Fruit fly (Drosophila melanogaster) Kc167 (cell line): ENCODE measurements around the gene me31B.

ENCODE experiments used
- Myc ChIP-seq: fragments of >200 bp; optimal IDR thresholded peaks from 2 replicates; lab custom pipeline; 2017; ENCODE audit warnings: missing external identifiers
- Sin3A ChIP-seq: fragments of >200 bp; optimal IDR thresholded peaks from 2 replicates; lab custom pipeline; 2018; ENCODE audit warnings: missing external identifiers
- h ChIP-seq: fragments of >200 bp; optimal IDR thresholded peaks from 3 replicates; lab custom pipeline; 2018; ENCODE audit warnings: missing external identifiers
- insv ChIP-seq: fragments of >200 bp; optimal IDR thresholded peaks from 3 replicates; lab custom pipeline; 2018; ENCODE audit warnings: missing external identifiers
- psq ChIP-seq: fragments of >200 bp; optimal IDR thresholded peaks from 2 replicates; lab custom pipeline; 2017; ENCODE audit warnings: missing external identifiers

- TF ChIP-seq insv (lab: Kevin White, UChicago) (no peak), Sin3A (lab: Kevin White, UChicago) (no peak), psq (no peak), Myc (lab: Kevin White, UChicago) (no peak), h (lab: Kevin White, UChicago) (no peak)
These were observed 30.7 kb downstream of the me31B start, which contains the start of gene Mulk for dm6 chr2L:10269854-10270253.
